Worm (Caenorhabditis elegans) whole organism, L4 larva: Measurements from ENCODE around the gene oac-21.
"Not testable (repeated sequence)": the region's sequence is repeated elsewhere in the genome, so short reads cannot be mapped to it uniquely, and the experiment has no call there.

ENCODE experiments used
- D1046.2 ChIP-seq: fragments of 200-800 bp; sonication (Bioruptor generic); IDR thresholded peaks from 2 replicates; pipeline ENCODE4 v1.3.6; 2022; ENCODE audit warnings: missing genetic modification characterization, missing compliant biosample characterization
- F10B5.3 ChIP-seq: sonication (generic microtip); optimal IDR thresholded peaks from 2 replicates; lab custom pipeline; 2016; ENCODE audit warnings: mild to moderate bottlenecking, missing genetic modification characterization, missing compliant biosample characterization
- F37D6.2 ChIP-seq: sonication (generic microtip); optimal IDR thresholded peaks from 2 replicates; lab custom pipeline; 2016; ENCODE audit warnings: mild to moderate bottlenecking, missing genetic modification characterization, missing compliant biosample characterization
- R02D3.7 ChIP-seq: fragments of 150-350 bp; sonication (generic microtip); optimal IDR thresholded peaks from 3 replicates; lab custom pipeline; 2014; ENCODE audit warnings: missing biosample characterization, missing genetic modification characterization
- Y105C5A.15 ChIP-seq: fragments of 200-800 bp; sonication (Bioruptor generic); IDR thresholded peaks from 2 replicates; pipeline ENCODE4 v1.3.6; 2022; ENCODE audit warnings: missing genetic modification characterization, missing compliant biosample characterization
- Y48G9A.11 ChIP-seq: fragments of 200-800 bp; sonication (Bioruptor generic); IDR thresholded peaks from 2 replicates; pipeline ENCODE4 v1.3.6; 2022; ENCODE audit warnings: missing genetic modification reagents, missing genetic modification characterization, missing compliant biosample characterization
- Y5F2A.4 ChIP-seq: fragments of 200-800 bp; sonication (Bioruptor generic); optimal IDR thresholded peaks from 2 replicates; lab custom pipeline; 2018; ENCODE audit warnings: mild to moderate bottlenecking, missing genetic modification characterization, missing compliant biosample characterization
- ZK337.2 ChIP-seq: fragments of 200-800 bp; sonication (Bioruptor generic); IDR thresholded peaks from 2 replicates; pipeline ENCODE4 v1.3.6; 2022; ENCODE audit warnings: missing genetic modification reagents, missing genetic modification characterization, missing compliant biosample characterization
- ceh-20 ChIP-seq: fragments of 200-800 bp; sonication (Bioruptor generic); IDR thresholded peaks from 2 replicates; pipeline ENCODE4 v1.3.6; 2022; ENCODE audit warnings: missing genetic modification reagents, missing genetic modification characterization, missing compliant biosample characterization
- ceh-44 ChIP-seq: fragments of 200-800 bp; sonication (Bioruptor generic); IDR thresholded peaks from 2 replicates; pipeline ENCODE4 v1.3.6; 2022; ENCODE audit warnings: missing genetic modification reagents, missing genetic modification characterization, missing compliant biosample characterization
- ces-1 ChIP-seq: fragments of 150-350 bp; sonication (generic microtip); optimal IDR thresholded peaks from 4 replicates; lab custom pipeline; 2014; ENCODE audit warnings: missing biosample characterization, missing genetic modification reagents, missing genetic modification characterization
- ctbp-1 ChIP-seq: fragments of 200-800 bp; sonication (Bioruptor generic); IDR thresholded peaks from 2 replicates; pipeline ENCODE4 v1.3.6; 2022; ENCODE audit warnings: missing genetic modification reagents, missing genetic modification characterization, missing compliant biosample characterization
- daf-8 ChIP-seq: fragments of 200-800 bp; sonication (Bioruptor generic); IDR thresholded peaks from 2 replicates; pipeline ENCODE4 v1.3.6; 2022; ENCODE audit warnings: missing genetic modification characterization, missing compliant biosample characterization
- dpl-1 ChIP-seq: fragments of 150-350 bp; optimal IDR thresholded peaks from 2 replicates; lab custom pipeline; 2014; ENCODE audit warnings: missing biosample characterization, missing genetic modification reagents, missing genetic modification characterization
- duxl-1 ChIP-seq: sonication (generic microtip); optimal IDR thresholded peaks from 2 replicates; lab custom pipeline; 2016; ENCODE audit warnings: mild to moderate bottlenecking, missing genetic modification characterization, moderate library complexity, missing compliant biosample characterization; ENCODE audit not compliant: poor library complexity
- fkh-10 ChIP-seq: fragments of 150-350 bp; optimal IDR thresholded peaks from 2 replicates; lab custom pipeline; 2014; ENCODE audit warnings: missing biosample characterization, missing genetic modification reagents, missing genetic modification characterization
- gei-8 ChIP-seq: fragments of 200-800 bp; sonication (Bioruptor generic); optimal IDR thresholded peaks from 2 replicates; lab custom pipeline; 2018; ENCODE audit warnings: mild to moderate bottlenecking, missing genetic modification characterization, missing compliant biosample characterization
- hlh-11 ChIP-seq: fragments of 200-800 bp; sonication (Bioruptor generic); optimal IDR thresholded peaks from 2 replicates; lab custom pipeline; 2018; ENCODE audit warnings: mild to moderate bottlenecking, missing genetic modification characterization, missing compliant biosample characterization
- lim-7 ChIP-seq: fragments of 200-800 bp; sonication (Bioruptor generic); IDR thresholded peaks from 2 replicates; pipeline ENCODE4 v1.3.6; 2022; ENCODE audit warnings: missing genetic modification characterization, missing compliant biosample characterization
- lin-29 ChIP-seq: fragments of 200-800 bp; sonication (Bioruptor generic); IDR thresholded peaks from 2 replicates; pipeline ENCODE4 v1.3.6; 2022; ENCODE audit warnings: missing genetic modification reagents, missing genetic modification characterization, missing compliant biosample characterization
- lin-38 ChIP-seq: fragments of 200-800 bp; sonication (Bioruptor generic); IDR thresholded peaks from 2 replicates; pipeline ENCODE4 v1.3.6; 2022; ENCODE audit warnings: missing genetic modification reagents, missing genetic modification characterization, missing compliant biosample characterization
- lin-39 ChIP-seq: fragments of 150-350 bp; optimal IDR thresholded peaks from 2 replicates; lab custom pipeline; 2014; ENCODE audit warnings: missing biosample characterization, missing genetic modification reagents, missing genetic modification characterization
- mdl-1 ChIP-seq, 2 experiments: fragments of 150-350 bp in 1 of 2; sonication (generic microtip) in 1 of 2; optimal IDR thresholded peaks; 2 replicates each; lab custom pipeline; 2014 to 2017; ENCODE audit warnings: missing biosample characterization in 2 of 2, missing genetic modification characterization in 2 of 2
- nhr-11 ChIP-seq: fragments of 150-350 bp; optimal IDR thresholded peaks from 2 replicates; lab custom pipeline; 2014; ENCODE audit warnings: missing biosample characterization, missing genetic modification characterization
- nhr-6 ChIP-seq: fragments of 150-350 bp; optimal IDR thresholded peaks from 2 replicates; lab custom pipeline; 2014; ENCODE audit warnings: missing biosample characterization, missing genetic modification characterization
- nhr-76 ChIP-seq: fragments of 150-350 bp; optimal IDR thresholded peaks from 2 replicates; lab custom pipeline; 2014; ENCODE audit warnings: missing biosample characterization, missing genetic modification characterization
- nhr-77 ChIP-seq: fragments of 150-350 bp; optimal IDR thresholded peaks from 2 replicates; lab custom pipeline; 2014; ENCODE audit warnings: missing biosample characterization, missing genetic modification characterization
- php-3 ChIP-seq: fragments of 200-800 bp; sonication (Bioruptor generic); IDR thresholded peaks from 2 replicates; pipeline ENCODE4 v1.3.6; 2022; ENCODE audit warnings: missing genetic modification reagents, missing genetic modification characterization, missing compliant biosample characterization
- pqm-1 ChIP-seq: sonication (generic microtip); optimal IDR thresholded peaks from 2 replicates; lab custom pipeline; 2017; ENCODE audit warnings: missing biosample characterization, missing genetic modification characterization
- rbr-2 ChIP-seq: sonication (generic microtip); optimal IDR thresholded peaks from 2 replicates; lab custom pipeline; 2016; ENCODE audit warnings: missing genotype, missing genetic modification characterization, missing compliant biosample characterization
- sdz-12 ChIP-seq: fragments of 200-800 bp; sonication (Bioruptor generic); optimal IDR thresholded peaks from 2 replicates; lab custom pipeline; 2018; ENCODE audit warnings: mild to moderate bottlenecking, missing genetic modification characterization, missing compliant biosample characterization
- snpc-1.2 ChIP-seq: fragments of 200-800 bp; sonication (Bioruptor generic); IDR thresholded peaks from 2 replicates; pipeline ENCODE4 v1.3.6; 2022; ENCODE audit warnings: missing genetic modification reagents, missing genetic modification characterization, missing compliant biosample characterization
- spr-1 ChIP-seq: sonication (generic microtip); optimal IDR thresholded peaks from 2 replicates; lab custom pipeline; 2016; ENCODE audit warnings: mild to moderate bottlenecking, missing genetic modification characterization, missing compliant biosample characterization
- unc-39 ChIP-seq: sonication (generic microtip); optimal IDR thresholded peaks from 2 replicates; lab custom pipeline; 2017; ENCODE audit warnings: missing biosample characterization, missing genetic modification characterization
- zfp-2 ChIP-seq: sonication (generic microtip); optimal IDR thresholded peaks from 2 replicates; lab custom pipeline; 2016; ENCODE audit warnings: mild to moderate bottlenecking, missing genetic modification characterization, missing compliant biosample characterization

oac-21 gene

ce11 chrIV:3909114-3909513, 20.1 kb downstream of the oac-21 start, which contains the start of gene F56D6.13:
TSS of gene F56D6.13 (plus strand) at chrIV:3909414.
- TF ChIP-seq duxl-1 (tag; lab: Kevin White, UChicago) = no peak
- no peak for TF ChIP-seq lin-38 (GFP tag; lab: Robert Waterston, UW)
- no peak for TF ChIP-seq nhr-76 (tag; lab: Kevin White, UChicago)
- no peak for TF ChIP-seq nhr-11 (tag; lab: Kevin White, UChicago)
- no peak for TF ChIP-seq F10B5.3 (tag; lab: Kevin White, UChicago)
- TF ChIP-seq, all 104 proteins: peak for 0

- not testable (repeated sequence) for TF ChIP-seq mdl-1 (tag; optimal IDR thresholded peaks at IDR 0.05; lab: Kevin White, UChicago); lin-39 (tag; lab: Kevin White, UChicago); sdz-12 (GFP tag; lab: Kevin White, UChicago)
These were observed 22.8 kb downstream of the oac-21 start, which contains the start of gene F56D6.18 for ce11 chrIV:3911848-3912247. TSS of gene F56D6.18 (minus strand) at chrIV:3911948.

ce11 chrIV:3912598-3912997, 23.5 kb downstream of the oac-21 start, which contains the start of gene F56D6.20:
TSS of gene F56D6.20 (plus strand) at chrIV:3912898.
- no peak for TF ChIP-seq spr-1 (tag; lab: Kevin White, UChicago)
- no peak for TF ChIP-seq pqm-1 (tag; lab: Kevin White, UChicago)
- no peak for TF ChIP-seq gei-8
- no peak for TF ChIP-seq nhr-77 (tag; lab: Kevin White, UChicago)
- no peak for TF ChIP-seq ces-1 (GFP tag; lab: Kevin White, UChicago)
- no peak for TF ChIP-seq D1046.2 (GFP tag; lab: Robert Waterston, UW)
- TF ChIP-seq snpc-1.2 (GFP tag; lab: Robert Waterston, UW) = no peak
- TF ChIP-seq lim-7 (GFP tag; lab: Robert Waterston, UW) = no peak
- TF ChIP-seq R02D3.7 = no peak
- TF ChIP-seq php-3 (GFP tag; lab: Robert Waterston, UW) = no peak
- no peak for TF ChIP-seq rbr-2 (tag; lab: Kevin White, UChicago)
- TF ChIP-seq lin-29 (GFP tag; lab: Robert Waterston, UW) = no peak
- TF ChIP-seq fkh-10 = no peak
- TF ChIP-seq zfp-2 (tag; lab: Kevin White, UChicago) = no peak
- TF ChIP-seq daf-8 = no peak

- TF ChIP-seq ctbp-1 (GFP tag; lab: Robert Waterston, UW) (no peak), ZK337.2 (GFP tag; lab: Robert Waterston, UW) (no peak), lin-39 (tag; lab: Kevin White, UChicago) (no peak), daf-8 (no peak), Y48G9A.11 (no peak), rbr-2 (tag; lab: Kevin White, UChicago) (no peak)
These were observed 25.4 kb downstream of the oac-21 start, which contains the start of gene F56D6.19 for ce11 chrIV:3914462-3914861. TSS of gene F56D6.19 (plus strand) at chrIV:3914762.

ce11 chrIV:3915296-3915695, 26.2 kb downstream of the oac-21 start, which contains the start of gene srz-20:
TSS of gene srz-20 (plus strand) at chrIV:3915596.
- TF ChIP-seq hlh-11 (tag; lab: Kevin White, UChicago) (no peak), Y105C5A.15 (no peak), dpl-1 (GFP tag; lab: Kevin White, UChicago) (no peak), ceh-44 (no peak), snpc-1.2 (GFP tag; lab: Robert Waterston, UW) (no peak), Y5F2A.4 (no peak), gei-8 (no peak), lin-29 (GFP tag; lab: Robert Waterston, UW) (no peak), nhr-76 (tag; lab: Kevin White, UChicago) (no peak), F37D6.2 (tag; lab: Kevin White, UChicago) (no peak), ceh-20 (GFP tag; lab: Robert Waterston, UW) (no peak), ZK337.2 (GFP tag; lab: Robert Waterston, UW) (no peak), unc-39 (tag; lab: Kevin White, UChicago) (no peak), nhr-6 (tag; lab: Kevin White, UChicago) (no peak), Y48G9A.11 (no peak)
- TF ChIP-seq, all 104 proteins: peak for 0
